Worm (Caenorhabditis elegans) whole organism, L3 larva: ENCODE data around the gene C50E10.2.

ENCODE experiments used
- R02D3.7 ChIP-seq: fragments of 150-350 bp; optimal IDR thresholded peaks from 2 replicates; lab custom pipeline; 2014; ENCODE audit warnings: missing biosample characterization, missing genetic modification characterization
- aly-2 ChIP-seq: fragments of 150-350 bp; optimal IDR thresholded peaks from 2 replicates; lab custom pipeline; 2014; ENCODE audit warnings: missing biosample characterization, missing genetic modification characterization
- elt-3 ChIP-seq, 3 experiments: fragments of 150-350 bp in 1 of 3; sonication (generic microtip) in 2 of 3; optimal IDR thresholded peaks; 2 replicates in 2 of 3; 4 replicates in 1 of 3; lab custom pipeline; 2014 to 2017; ENCODE audit warnings: missing biosample characterization in 3 of 3, missing genetic modification characterization in 3 of 3
- fos-1 ChIP-seq: fragments of 150-350 bp; optimal IDR thresholded peaks from 2 replicates; lab custom pipeline; 2014; ENCODE audit warnings: missing biosample characterization, missing genetic modification characterization
- lin-15B ChIP-seq: fragments of 150-350 bp; optimal IDR thresholded peaks from 2 replicates; lab custom pipeline; 2014; ENCODE audit warnings: missing biosample characterization, missing genetic modification characterization
- unc-62 ChIP-seq: fragments of 150-350 bp; sonication (generic microtip); optimal IDR thresholded peaks from 4 replicates; lab custom pipeline; 2014; ENCODE audit warnings: missing biosample characterization, missing genetic modification reagents, missing genetic modification characterization

ce11 chrII:12261147-12261821, 48.2 kb downstream of the C50E10.2 start:
- no peak for TF ChIP-seq elt-3 (tag; optimal IDR thresholded peaks at IDR 0.05; lab: Kevin White, UChicago)
- no peak for TF ChIP-seq lin-15B (tag; lab: Kevin White, UChicago)
- TF ChIP-seq aly-2 = no peak
- TF ChIP-seq fos-1 = no peak
- TF ChIP-seq unc-62 (GFP tag; lab: Kevin White, UChicago) = no peak
- no peak for TF ChIP-seq R02D3.7 (tag; lab: Kevin White, UChicago)
